Worm (Caenorhabditis elegans) whole organism, L3 larva: Measurements from ENCODE around the gene tba-8.
"Not testable (repeated sequence)": the region's sequence is repeated elsewhere in the genome, so short reads cannot be mapped to it uniquely, and the experiment has no call there.

Experiments used
- ZK546.5 ChIP-seq: sonication (generic microtip); optimal IDR thresholded peaks from 2 replicates; lab custom pipeline; 2017; ENCODE audit warnings: missing biosample characterization, missing genetic modification characterization
- ceh-16 ChIP-seq: sonication (generic microtip); optimal IDR thresholded peaks from 2 replicates; lab custom pipeline; 2017; ENCODE audit warnings: missing biosample characterization, missing genetic modification characterization
- ceh-82 ChIP-seq: fragments of 150-350 bp; optimal IDR thresholded peaks from 2 replicates; lab custom pipeline; 2014; ENCODE audit warnings: missing biosample characterization, missing genetic modification characterization
- fkh-10 ChIP-seq: sonication (generic microtip); optimal IDR thresholded peaks from 2 replicates; lab custom pipeline; 2017; ENCODE audit warnings: missing biosample characterization, missing genetic modification reagents, missing genetic modification characterization
- fkh-2 ChIP-seq: fragments of 150-350 bp; optimal IDR thresholded peaks from 2 replicates; lab custom pipeline; 2014; ENCODE audit warnings: missing biosample characterization, missing genetic modification reagents, missing genetic modification characterization
- fos-1 ChIP-seq: fragments of 150-350 bp; optimal IDR thresholded peaks from 2 replicates; lab custom pipeline; 2014; ENCODE audit warnings: missing biosample characterization, missing genetic modification characterization
- lin-39 ChIP-seq: fragments of 150-350 bp; optimal IDR thresholded peaks from 2 replicates; lab custom pipeline; 2018; ENCODE audit warnings: missing biosample characterization, missing genetic modification reagents, missing genetic modification characterization
- nhr-25 ChIP-seq: sonication (generic microtip); optimal IDR thresholded peaks from 2 replicates; lab custom pipeline; 2017; ENCODE audit warnings: missing biosample characterization, missing genetic modification characterization
- sea-2 ChIP-seq: fragments of 150-350 bp; sonication (generic microtip); optimal IDR thresholded peaks from 4 replicates; lab custom pipeline; 2014; ENCODE audit warnings: missing biosample characterization, missing genetic modification reagents, missing genetic modification characterization
- snpc-4 ChIP-seq: fragments of 150-350 bp; optimal IDR thresholded peaks from 2 replicates; lab custom pipeline; 2014; ENCODE audit warnings: missing biosample characterization, missing genetic modification characterization

- not testable (repeated sequence) for TF ChIP-seq ZK546.5; ceh-82 (tag; lab: Kevin White, UChicago); sea-2 (GFP tag; lab: Kevin White, UChicago); lin-39 (tag; lab: Kevin White, UChicago); nhr-25; fkh-10 (GFP tag; lab: Kevin White, UChicago); fkh-2; fos-1 (tag; lab: Kevin White, UChicago); ceh-16 (tag; lab: Kevin White, UChicago); snpc-4
Observed at ce11 chrX:9463045-9463444, 4.9 kb upstream of the tba-8 start, which contains the start of gene ZK899.6.
